Worm (Caenorhabditis elegans): ENCODE data around the gene T06E8.2.

T06E8.2 gene

ce11 chrV:10041484-10041883 is 5.3 kb upstream of the T06E8.2 start (continued):
- TF ChIP-seq pqm-1 (tag; optimal IDR thresholded peaks at IDR 0.05): no peak
- TF ChIP-seq vab-15 (tag; optimal IDR thresholded peaks at IDR 0.05): no peak
- TF ChIP-seq irx-1 (tag; optimal IDR thresholded peaks at IDR 0.05): no peak
- TF ChIP-seq F16B12.6 (tag; optimal IDR thresholded peaks at IDR 0.05): no peak
- no peak for TF ChIP-seq sptf-1 (tag; optimal IDR thresholded peaks at IDR 0.05)
- peak; percentile 34 for TF ChIP-seq nhr-71 (tag; optimal IDR thresholded peaks at IDR 0.05)
- TF ChIP-seq nhr-19 (GFP tag; conservative IDR thresholded peaks at IDR 0.05): no peak
- no peak for TF ChIP-seq ceh-63 (GFP tag; optimal IDR thresholded peaks at IDR 0.05)
- peak; percentile 33 to 54 for TF ChIP-seq lsy-2 (tag; optimal IDR thresholded peaks at IDR 0.05)
- TF ChIP-seq unc-98 (GFP tag; IDR thresholded peaks at IDR 0.05): no peak
- TF ChIP-seq egl-27 (tag; optimal IDR thresholded peaks at IDR 0.05): no peak
- TF ChIP-seq unc-86 (tag; optimal IDR thresholded peaks at IDR 0.05): no peak
- no peak for TF ChIP-seq Y116A8C.19 (tag; optimal IDR thresholded peaks at IDR 0.05; ENCODE audit: borderline replicate concordance)
- TF ChIP-seq nhr-20 (tag; optimal IDR thresholded peaks at IDR 0.05): peak; percentile 3
- no peak for TF ChIP-seq tlp-1 (tag; optimal IDR thresholded peaks at IDR 0.05)
- no peak for TF ChIP-seq jun-1 (tag; optimal IDR thresholded peaks at IDR 0.05)
- TF ChIP-seq ztf-4 (tag; optimal IDR thresholded peaks at IDR 0.05): no peak
- TF ChIP-seq snu-23 (GFP tag; optimal IDR thresholded peaks at IDR 0.05): peak; percentile 31
- TF ChIP-seq snpc-4 (tag; optimal IDR thresholded peaks at IDR 0.05): no peak
- TF ChIP-seq fkh-4 (tag; optimal IDR thresholded peaks at IDR 0.05; ENCODE audit: borderline replicate concordance): no peak
- TF ChIP-seq ces-1 (GFP tag; optimal IDR thresholded peaks at IDR 0.05): no peak
- TF ChIP-seq blmp-1 (tag; optimal IDR thresholded peaks at IDR 0.05): peak; percentile 3
- TF ChIP-seq lin-15B (tag; optimal IDR thresholded peaks at IDR 0.05): no peak
- no peak for TF ChIP-seq zag-1 (tag; optimal IDR thresholded peaks at IDR 0.05)
- no peak for TF ChIP-seq hpl-2 (GFP tag; optimal IDR thresholded peaks at IDR 0.05)
- TF ChIP-seq sup-37 (GFP tag; optimal IDR thresholded peaks at IDR 0.05): no peak
- no peak for TF ChIP-seq xbp-1 (tag; optimal IDR thresholded peaks at IDR 0.05)
- no peak for TF ChIP-seq nhr-28 (tag; optimal IDR thresholded peaks at IDR 0.05)
- TF ChIP-seq efl-3 (GFP tag; optimal IDR thresholded peaks at IDR 0.05): no peak
- peak; percentile 47 for TF ChIP-seq fkh-8 (tag; optimal IDR thresholded peaks at IDR 0.05)
- TF ChIP-seq tbx-2 (tag; optimal IDR thresholded peaks at IDR 0.05): no peak
- TF ChIP-seq ceh-8 (GFP tag; optimal IDR thresholded peaks at IDR 0.05): no peak
- no peak for TF ChIP-seq unc-62 (GFP tag; optimal IDR thresholded peaks at IDR 0.05)
- no peak for TF ChIP-seq nhr-12 (tag; optimal IDR thresholded peaks at IDR 0.05)
- TF ChIP-seq ceh-82 (tag; optimal IDR thresholded peaks at IDR 0.05): peak in 1 of 3 experiments; percentile 50
- TF ChIP-seq efl-1 (optimal IDR thresholded peaks at IDR 0.05): peak; percentile 1 to 2
- TF ChIP-seq efl-1 (GFP tag; optimal IDR thresholded peaks at IDR 0.05 in 1 of 2): no peak
- TF ChIP-seq lin-13 (GFP tag; optimal IDR thresholded peaks at IDR 0.05): no peak
- no peak for TF ChIP-seq ztf-11 (tag; optimal IDR thresholded peaks at IDR 0.05)
- no peak for TF ChIP-seq hlh-4 (tag; optimal IDR thresholded peaks at IDR 0.05)
- no peak for TF ChIP-seq ets-5 (GFP tag; IDR thresholded peaks at IDR 0.05)
- TF ChIP-seq unc-130 (tag; optimal IDR thresholded peaks at IDR 0.05): no peak
- no peak for TF ChIP-seq nhr-85 (tag)
- TF ChIP-seq mep-1 (tag; optimal IDR thresholded peaks at IDR 0.05): peak; percentile 21
- TF ChIP-seq nhr-237 (tag; optimal IDR thresholded peaks at IDR 0.05): no peak
- no peak for TF ChIP-seq mdl-1 (tag; optimal IDR thresholded peaks at IDR 0.05)
- TF ChIP-seq elt-3 (tag; optimal IDR thresholded peaks at IDR 0.05): no peak
- TF ChIP-seq nhr-76 (tag; optimal IDR thresholded peaks at IDR 0.05): no peak
- TF ChIP-seq swsn-7 (tag; optimal IDR thresholded peaks at IDR 0.05): peak; percentile 22
- peak; percentile 25 for TF ChIP-seq nhr-47 (tag; optimal IDR thresholded peaks at IDR 0.05)

All from whole organism, L1 larva.